Worm (Caenorhabditis elegans) whole organism, L1 larva: ENCODE data around the gene lsy-12.
A peak's percentile ranks its signal among the peaks of the same experiment; 100 is the strongest.

Experiments
- C16A3.4 ChIP-seq: fragments of 150-350 bp; optimal IDR thresholded peaks from 2 replicates; lab custom pipeline; 2014; ENCODE audit warnings: missing biosample characterization, missing genetic modification characterization
- aha-1 ChIP-seq: fragments of 150-350 bp; optimal IDR thresholded peaks from 2 replicates; lab custom pipeline; 2014; ENCODE audit warnings: missing biosample characterization, missing genetic modification characterization
- aly-2 ChIP-seq: fragments of 150-350 bp; optimal IDR thresholded peaks from 2 replicates; lab custom pipeline; 2014; ENCODE audit warnings: missing biosample characterization, missing genetic modification characterization
- ama-1 ChIP-seq: fragments of 150-350 bp; optimal IDR thresholded peaks from 2 replicates; lab custom pipeline; 2014
- ceh-63 ChIP-seq: fragments of 200-800 bp; sonication (Bioruptor generic); optimal IDR thresholded peaks from 2 replicates; lab custom pipeline; 2018; ENCODE audit warnings: mild to moderate bottlenecking, missing genetic modification characterization, missing compliant biosample characterization
- ces-1 ChIP-seq: fragments of 150-350 bp; optimal IDR thresholded peaks from 2 replicates; lab custom pipeline; 2014; ENCODE audit warnings: missing biosample characterization, missing genetic modification reagents, missing genetic modification characterization
- dsc-1 ChIP-seq: sonication (generic microtip); optimal IDR thresholded peaks from 2 replicates; lab custom pipeline; 2016; ENCODE audit warnings: mild to moderate bottlenecking, missing genetic modification characterization, missing compliant biosample characterization
- efl-1 ChIP-seq, 4 experiments: fragments of 150-350 bp; optimal IDR thresholded peaks in 3 of 4; peaks in 1 of 4; 1 replicate in 1 of 4; 2 replicates in 3 of 4; lab custom pipeline; 2014; ENCODE audit warnings: missing biosample characterization in 2 of 4, missing genetic modification characterization in 2 of 4, missing genetic modification reagents in 2 of 4
- egl-27 ChIP-seq, 2 experiments: fragments of 150-350 bp in 1 of 2; sonication (generic microtip); optimal IDR thresholded peaks; 3 replicates each; lab custom pipeline; 2017 to 2018; ENCODE audit warnings: missing biosample characterization in 2 of 2, missing genetic modification characterization in 2 of 2, missing genetic modification reagents in 2 of 2
- elt-2 ChIP-seq: sonication (generic microtip); optimal IDR thresholded peaks from 2 replicates; lab custom pipeline; 2016; ENCODE audit warnings: missing genetic modification characterization, mild to moderate bottlenecking, inconsistent platforms, missing compliant biosample characterization, missing genetic modification reagents
- elt-3 ChIP-seq, 6 experiments: fragments of 150-350 bp in 1 of 6; sonication (generic microtip); optimal IDR thresholded peaks; 2 replicates each; lab custom pipeline; 2017 to 2018; ENCODE audit warnings: missing biosample characterization in 6 of 6, missing genetic modification characterization in 6 of 6, inconsistent platforms in 1 of 6
- fos-1 ChIP-seq: fragments of 150-350 bp; optimal IDR thresholded peaks from 2 replicates; lab custom pipeline; 2014; ENCODE audit warnings: missing biosample characterization, missing genetic modification characterization
- grh-1 ChIP-seq: fragments of 200-800 bp; sonication (Bioruptor generic); IDR thresholded peaks from 2 replicates; pipeline ENCODE4 v1.3.6; 2022; ENCODE audit warnings: missing genetic modification reagents, missing genetic modification characterization, missing compliant biosample characterization
- hlh-17 ChIP-seq: fragments of 200-800 bp; sonication (Bioruptor generic); optimal IDR thresholded peaks from 2 replicates; lab custom pipeline; 2018; ENCODE audit warnings: missing genetic modification characterization, mild to moderate bottlenecking, missing compliant biosample characterization, moderate library complexity, borderline replicate concordance
- jun-1 ChIP-seq: fragments of 150-350 bp; optimal IDR thresholded peaks from 2 replicates; lab custom pipeline; 2014; ENCODE audit warnings: missing biosample characterization, missing genetic modification reagents, missing genetic modification characterization
- lin-15B ChIP-seq: fragments of 150-350 bp; sonication (generic microtip); optimal IDR thresholded peaks from 3 replicates; lab custom pipeline; 2014; ENCODE audit warnings: missing biosample characterization, missing genetic modification characterization
- lin-35 ChIP-seq, 2 experiments: fragments of 150-350 bp; optimal IDR thresholded peaks; 2 replicates each; lab custom pipeline; 2014; ENCODE audit warnings: missing biosample characterization in 2 of 2, missing genetic modification characterization in 2 of 2, missing genetic modification reagents in 2 of 2
- lir-3 ChIP-seq: sonication (generic microtip); optimal IDR thresholded peaks from 2 replicates; lab custom pipeline; 2016; ENCODE audit warnings: mild to moderate bottlenecking, missing genetic modification characterization, moderate library complexity, missing compliant biosample characterization; ENCODE audit not compliant: poor library complexity
- lsy-2 ChIP-seq, 2 experiments: fragments of 150-350 bp; optimal IDR thresholded peaks; 2 replicates each; lab custom pipeline; 2014; ENCODE audit warnings: missing biosample characterization in 2 of 2, missing genetic modification characterization in 2 of 2
- mab-9 ChIP-seq: fragments of 200-800 bp; sonication (Bioruptor generic); IDR thresholded peaks from 2 replicates; pipeline ENCODE4 v1.3.6; 2022; ENCODE audit warnings: missing genetic modification reagents, missing genetic modification characterization, missing compliant biosample characterization
- mdl-1 ChIP-seq, 2 experiments: fragments of 150-350 bp; optimal IDR thresholded peaks; 2 replicates each; lab custom pipeline; 2014 to 2017; ENCODE audit warnings: missing biosample characterization in 2 of 2, missing genetic modification characterization in 2 of 2, inconsistent platforms in 1 of 2
- mef-2 ChIP-seq: fragments of 150-350 bp; optimal IDR thresholded peaks from 2 replicates; lab custom pipeline; 2014; ENCODE audit warnings: missing biosample characterization, missing genetic modification characterization
- mep-1 ChIP-seq: fragments of 150-350 bp; optimal IDR thresholded peaks from 2 replicates; lab custom pipeline; 2014; ENCODE audit warnings: missing biosample characterization, missing genetic modification characterization
- nhr-11 ChIP-seq: fragments of 150-350 bp; optimal IDR thresholded peaks from 2 replicates; lab custom pipeline; 2014; ENCODE audit warnings: missing biosample characterization, missing genetic modification characterization
- nhr-28 ChIP-seq: fragments of 150-350 bp; optimal IDR thresholded peaks from 2 replicates; lab custom pipeline; 2014; ENCODE audit warnings: missing biosample characterization, missing genetic modification characterization
- nhr-47 ChIP-seq: sonication (generic microtip); optimal IDR thresholded peaks from 2 replicates; lab custom pipeline; 2016; ENCODE audit warnings: mild to moderate bottlenecking, missing genetic modification characterization, moderate library complexity, missing compliant biosample characterization
- nhr-71 ChIP-seq: sonication (generic microtip); optimal IDR thresholded peaks from 2 replicates; lab custom pipeline; 2016; ENCODE audit warnings: mild to moderate bottlenecking, missing genetic modification characterization, moderate library complexity, missing compliant biosample characterization
- nhr-85 ChIP-seq: sonication (generic microtip); peaks from one replicate; lab custom pipeline; 2016; ENCODE audit warnings: missing genetic modification characterization, inconsistent platforms, missing compliant biosample characterization
- pax-3 ChIP-seq: fragments of 200-800 bp; sonication (Bioruptor generic); optimal IDR thresholded peaks from 2 replicates; lab custom pipeline; 2018; ENCODE audit warnings: mild to moderate bottlenecking, missing genetic modification characterization, moderate library complexity, missing compliant biosample characterization
- pqm-1 ChIP-seq: sonication (generic microtip); optimal IDR thresholded peaks from 3 replicates; lab custom pipeline; 2017; ENCODE audit warnings: missing biosample characterization, missing genetic modification characterization
- rnt-1 ChIP-seq: sonication (generic microtip); optimal IDR thresholded peaks from 2 replicates; lab custom pipeline; 2016; ENCODE audit warnings: mild to moderate bottlenecking, missing genetic modification characterization, moderate library complexity, missing compliant biosample characterization
- sox-4 ChIP-seq: sonication (generic microtip); optimal IDR thresholded peaks from 2 replicates; lab custom pipeline; 2016; ENCODE audit warnings: missing genetic modification characterization, missing compliant biosample characterization
- sup-37 ChIP-seq: fragments of 200-800 bp; sonication (Bioruptor generic); optimal IDR thresholded peaks from 2 replicates; lab custom pipeline; 2018; ENCODE audit warnings: mild to moderate bottlenecking, missing genetic modification characterization, missing compliant biosample characterization
- swsn-7 ChIP-seq: sonication (generic microtip); optimal IDR thresholded peaks from 2 replicates; lab custom pipeline; 2016; ENCODE audit warnings: missing genetic modification characterization, missing compliant biosample characterization
- tlp-1 ChIP-seq: fragments of 150-350 bp; optimal IDR thresholded peaks from 2 replicates; lab custom pipeline; 2014; ENCODE audit warnings: missing biosample characterization, missing genetic modification characterization
- unc-30 ChIP-seq: sonication (generic microtip); optimal IDR thresholded peaks from 2 replicates; lab custom pipeline; 2017; ENCODE audit warnings: missing biosample characterization, missing genetic modification characterization
- unc-62 ChIP-seq: fragments of 150-350 bp; optimal IDR thresholded peaks from 2 replicates; lab custom pipeline; 2014; ENCODE audit warnings: missing biosample characterization, missing genetic modification reagents, missing genetic modification characterization
- vab-15 ChIP-seq: sonication (generic microtip); optimal IDR thresholded peaks from 2 replicates; lab custom pipeline; 2017; ENCODE audit warnings: missing genotype, mild to moderate bottlenecking, missing genetic modification characterization, missing compliant biosample characterization
- ztf-4 ChIP-seq: fragments of 150-350 bp; optimal IDR thresholded peaks from 2 replicates; lab custom pipeline; 2014; ENCODE audit warnings: missing biosample characterization, missing genetic modification characterization

The lsy-12 gene

DNA sequence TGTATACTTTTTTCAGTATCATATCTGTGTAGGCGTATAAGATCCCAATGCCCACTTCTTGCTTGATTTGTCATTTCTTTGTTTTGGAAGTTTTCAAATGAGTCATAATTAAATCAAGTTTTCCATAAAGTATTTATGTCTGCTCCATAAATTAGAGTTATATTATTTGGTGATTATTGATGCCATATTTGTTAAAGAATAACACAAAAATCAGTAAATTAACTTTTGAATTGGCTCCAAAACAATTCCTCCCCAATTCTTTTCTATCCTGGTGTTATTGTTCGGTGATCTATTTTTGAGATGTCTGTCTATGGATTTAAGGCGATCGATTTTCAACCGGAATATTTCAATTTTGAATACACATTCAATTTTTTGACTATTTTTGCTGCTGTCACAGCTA, 54.6 kb downstream of the lsy-12 start, which contains the start of gene sru-37:
Gene sru-37 (plus strand): TSS at position 301 of the 400 bp plus-strand sequence.
- TF ChIP-seq ztf-4 (tag; lab: Kevin White, UChicago) (no peak), sup-37 (GFP tag; lab: Kevin White, UChicago) (no peak), nhr-71 (tag; lab: Kevin White, UChicago) (no peak), ceh-63 (GFP tag; lab: Kevin White, UChicago) (no peak), nhr-28 (tag; lab: Kevin White, UChicago) (no peak), mef-2 (tag; lab: Kevin White, UChicago) (no peak), elt-2 (no peak), fos-1 (tag; lab: Kevin White, UChicago) (no peak), nhr-85 (no peak), mdl-1 (tag; optimal IDR thresholded peaks at IDR 0.05; lab: Kevin White, UChicago) (no peak), tlp-1 (tag; lab: Kevin White, UChicago) (no peak), sox-4 (tag; lab: Kevin White, UChicago) (no peak), aly-2 (tag; lab: Kevin White, UChicago) (no peak), vab-15 (tag; lab: Kevin White, UChicago) (no peak), efl-1 (optimal IDR thresholded peaks at IDR 0.05; lab: Kevin White, UChicago) (no peak), efl-1 (GFP tag; optimal IDR thresholded peaks at IDR 0.05 in 1 of 2; lab: Kevin White, UChicago) (no peak), nhr-47 (no peak)

DNA sequence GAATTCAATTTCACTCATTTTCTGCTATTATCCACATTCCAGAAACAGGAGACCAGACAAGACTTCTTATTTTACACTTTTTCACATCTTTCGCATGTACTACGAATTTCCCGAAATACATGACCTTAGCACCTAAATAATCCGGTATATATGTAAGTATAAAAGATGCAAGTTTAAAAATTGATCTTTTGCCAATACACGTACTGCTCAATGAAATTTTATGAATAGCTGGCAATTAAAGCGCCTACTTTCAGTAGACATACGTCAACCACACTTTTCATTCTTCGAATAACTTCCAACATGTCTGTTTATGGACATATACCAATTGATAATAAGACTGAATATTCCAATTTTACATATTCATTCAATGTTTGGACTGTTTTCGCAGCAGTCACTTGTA, 56.6 kb downstream of the lsy-12 start, which contains the start of gene sru-39:
Gene sru-39 (plus strand): TSS at position 301 of the 400 bp plus-strand sequence.
- no peak for TF ChIP-seq pqm-1 (tag; lab: Kevin White, UChicago)
- no peak for TF ChIP-seq ama-1 (lab: Kevin White, UChicago)
- no peak for TF ChIP-seq efl-1 (optimal IDR thresholded peaks at IDR 0.05; lab: Kevin White, UChicago)
- peak in 1 of 2 experiments; percentile 72 for TF ChIP-seq efl-1 (GFP tag; optimal IDR thresholded peaks at IDR 0.05 in 1 of 2; lab: Kevin White, UChicago)
- TF ChIP-seq egl-27 (tag; optimal IDR thresholded peaks at IDR 0.05; lab: Kevin White, UChicago): no peak
- TF ChIP-seq, all 84 proteins: peak for 1

DNA sequence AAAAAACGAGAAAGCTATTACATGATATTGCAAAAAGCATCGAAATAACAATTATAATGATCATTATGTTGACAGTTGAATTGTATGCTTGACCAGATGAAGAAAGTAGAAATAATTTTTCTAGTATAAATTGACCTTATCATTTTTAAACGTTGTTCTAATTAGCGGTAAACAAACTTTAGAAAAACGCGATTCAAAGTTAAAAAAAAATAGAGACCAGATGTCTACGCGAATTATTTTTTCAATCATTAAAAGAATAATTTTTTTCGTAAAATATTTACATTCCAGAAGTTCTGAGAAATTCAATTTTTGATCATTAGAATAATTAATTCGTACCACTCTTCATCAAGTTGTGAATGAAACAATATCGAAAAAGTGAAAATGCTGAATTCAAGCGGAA, 57.8 kb downstream of the lsy-12 start, which contains the start of gene F46B6.10:
Gene F46B6.10 (minus strand): TSS at position 101 of the 400 bp plus-strand sequence.
- TF ChIP-seq unc-62 (no peak), C16A3.4 (tag; lab: Kevin White, UChicago) (no peak), hlh-17 (no peak), mep-1 (no peak), lir-3 (no peak), aly-2 (tag; lab: Kevin White, UChicago) (no peak), ama-1 (lab: Kevin White, UChicago) (no peak), lin-15B (no peak), nhr-47 (no peak), lin-35 (GFP tag; optimal IDR thresholded peaks at IDR 0.05; lab: Kevin White, UChicago) (no peak), pax-3 (no peak), unc-30 (tag; lab: Kevin White, UChicago) (no peak)

DNA sequence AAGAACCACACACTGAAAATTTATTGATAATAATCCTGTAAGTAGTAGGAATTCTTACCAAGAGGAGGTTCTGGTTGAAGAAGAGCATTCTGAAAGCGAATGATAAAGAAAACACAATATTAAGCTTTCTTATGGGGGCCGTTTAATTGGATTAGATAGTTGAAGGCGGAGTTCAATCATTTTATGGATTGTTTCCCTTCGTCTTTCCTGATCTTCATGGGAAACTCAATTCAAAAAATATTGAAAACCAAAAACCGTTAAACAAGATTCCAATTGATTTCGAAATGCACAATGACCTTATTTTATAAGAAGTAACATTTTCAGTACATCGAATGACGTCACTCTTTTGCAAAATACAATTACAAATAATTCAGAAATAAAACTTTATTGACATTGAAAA, 60.7 kb downstream of the lsy-12 start, which contains the start of gene F46B6.13:
Gene F46B6.13 (minus strand): TSS at position 101 of the 400 bp plus-strand sequence.
- TF ChIP-seq swsn-7 (tag; lab: Kevin White, UChicago): no peak
- TF ChIP-seq rnt-1: no peak
- no peak for TF ChIP-seq dsc-1 (tag; lab: Kevin White, UChicago)
- no peak for TF ChIP-seq aha-1 (tag; lab: Kevin White, UChicago)
- TF ChIP-seq ama-1 (lab: Kevin White, UChicago): no peak
- no peak for TF ChIP-seq sox-4 (tag; lab: Kevin White, UChicago)
- TF ChIP-seq lsy-2 (tag; optimal IDR thresholded peaks at IDR 0.05; lab: Kevin White, UChicago): no peak
- TF ChIP-seq ceh-63 (GFP tag; lab: Kevin White, UChicago): no peak
- TF ChIP-seq mab-9 (GFP tag; lab: Robert Waterston, UW): no peak
- TF ChIP-seq elt-3 (tag; optimal IDR thresholded peaks at IDR 0.05; lab: Kevin White, UChicago): no peak
- TF ChIP-seq nhr-47: no peak
- no peak for TF ChIP-seq ces-1 (GFP tag; lab: Kevin White, UChicago)
- no peak for TF ChIP-seq jun-1 (tag; lab: Kevin White, UChicago)
- TF ChIP-seq nhr-11 (tag; lab: Kevin White, UChicago): no peak
- TF ChIP-seq grh-1 (GFP tag; lab: Robert Waterston, UW): no peak
- no peak for TF ChIP-seq aly-2 (tag; lab: Kevin White, UChicago)
- no peak for TF ChIP-seq lir-3
- TF ChIP-seq, all 84 proteins: peak for 0
